Worm (Caenorhabditis elegans) whole organism, mixed stage, embryonic: Measurements from ENCODE around the gene let-711.

Experiments used
- M03D4.4 ChIP-seq: sonication (generic microtip); optimal IDR thresholded peaks from 2 replicates; lab custom pipeline; 2017; ENCODE audit warnings: mild to moderate bottlenecking, missing genetic modification characterization, missing compliant biosample characterization
- bed-3 ChIP-seq: fragments of 200-800 bp; sonication (Bioruptor generic); optimal IDR thresholded peaks from 3 replicates; lab custom pipeline; 2018; ENCODE audit warnings: mild to moderate bottlenecking, missing genetic modification characterization, moderate library complexity, missing compliant biosample characterization
- blmp-1 ChIP-seq: fragments of 150-350 bp; optimal IDR thresholded peaks from 2 replicates; lab custom pipeline; 2014; ENCODE audit warnings: missing biosample characterization, missing genetic modification characterization
- ceh-39 ChIP-seq: fragments of 150-350 bp; optimal IDR thresholded peaks from 2 replicates; lab custom pipeline; 2014; ENCODE audit warnings: missing biosample characterization, missing genetic modification characterization
- ceh-43 ChIP-seq: fragments of 200-800 bp; sonication (Bioruptor generic); optimal IDR thresholded peaks from 2 replicates; lab custom pipeline; 2018; ENCODE audit warnings: mild to moderate bottlenecking, missing genetic modification characterization, moderate library complexity, missing compliant biosample characterization
- ceh-83 ChIP-seq: fragments of 200-800 bp; sonication (Bioruptor generic); optimal IDR thresholded peaks from 2 replicates; lab custom pipeline; 2018; ENCODE audit warnings: mild to moderate bottlenecking, missing genetic modification characterization, missing compliant biosample characterization
- ces-1 ChIP-seq: fragments of 150-350 bp; optimal IDR thresholded peaks from 2 replicates; lab custom pipeline; 2014; ENCODE audit warnings: missing biosample characterization, missing genetic modification reagents, missing genetic modification characterization
- cnd-1 ChIP-seq: fragments of 200-800 bp; sonication (Bioruptor generic); optimal IDR thresholded peaks from 2 replicates; lab custom pipeline; 2018; ENCODE audit warnings: mild to moderate bottlenecking, missing genetic modification characterization, missing compliant biosample characterization
- drap-1 ChIP-seq: fragments of 200-800 bp; sonication (Bioruptor generic); optimal IDR thresholded peaks from 3 replicates; lab custom pipeline; 2018; ENCODE audit warnings: mild to moderate bottlenecking, missing genetic modification characterization, missing compliant biosample characterization
- elt-1 ChIP-seq: sonication (generic microtip); optimal IDR thresholded peaks from 2 replicates; lab custom pipeline; 2017; ENCODE audit warnings: missing genetic modification characterization, mild to moderate bottlenecking, missing compliant biosample characterization, antibody characterized with exemption, moderate library complexity, borderline replicate concordance; ENCODE audit not compliant: insufficient read depth
- elt-3 ChIP-seq: fragments of 150-350 bp; optimal IDR thresholded peaks from 2 replicates; lab custom pipeline; 2014; ENCODE audit warnings: missing biosample characterization, missing genetic modification characterization
- flh-1 ChIP-seq: fragments of 200-800 bp; sonication (Bioruptor generic); optimal IDR thresholded peaks from 2 replicates; lab custom pipeline; 2018; ENCODE audit warnings: mild to moderate bottlenecking, missing genetic modification characterization, moderate library complexity, missing compliant biosample characterization
- ham-2 ChIP-seq: fragments of 200-800 bp; sonication (Bioruptor generic); optimal IDR thresholded peaks from 2 replicates; lab custom pipeline; 2018; ENCODE audit warnings: mild to moderate bottlenecking, missing genetic modification characterization, missing compliant biosample characterization
- hlh-1 ChIP-seq: fragments of 150-350 bp; optimal IDR thresholded peaks from 2 replicates; lab custom pipeline; 2014; ENCODE audit warnings: missing biosample characterization, missing genetic modification reagents, missing genetic modification characterization
- lin-13 ChIP-seq: fragments of 150-350 bp; optimal IDR thresholded peaks from 2 replicates; lab custom pipeline; 2014; ENCODE audit warnings: missing biosample characterization, missing genetic modification characterization
- lin-32 ChIP-seq: fragments of 200-800 bp; sonication (Bioruptor generic); optimal IDR thresholded peaks from 2 replicates; lab custom pipeline; 2018; ENCODE audit warnings: mild to moderate bottlenecking, missing genetic modification characterization, missing compliant biosample characterization
- lsy-2 ChIP-seq: fragments of 150-350 bp; optimal IDR thresholded peaks from 2 replicates; lab custom pipeline; 2014; ENCODE audit warnings: missing biosample characterization, missing genetic modification characterization
- mab-5 ChIP-seq: fragments of 150-350 bp; optimal IDR thresholded peaks from 2 replicates; lab custom pipeline; 2014; ENCODE audit warnings: missing biosample characterization, missing genetic modification characterization
- mep-1 ChIP-seq: fragments of 150-350 bp; optimal IDR thresholded peaks from 2 replicates; lab custom pipeline; 2017; ENCODE audit warnings: missing biosample characterization, missing genetic modification reagents, missing genetic modification characterization, inconsistent platforms
- mls-2 ChIP-seq: sonication (generic microtip); optimal IDR thresholded peaks from 2 replicates; lab custom pipeline; 2016; ENCODE audit warnings: mild to moderate bottlenecking, missing genetic modification characterization, moderate library complexity, missing compliant biosample characterization
- nhr-12 ChIP-seq: fragments of 150-350 bp; optimal IDR thresholded peaks from 2 replicates; lab custom pipeline; 2014; ENCODE audit warnings: missing biosample characterization, missing genetic modification characterization
- nhr-2 ChIP-seq: fragments of 150-350 bp; optimal IDR thresholded peaks from 2 replicates; lab custom pipeline; 2014; ENCODE audit warnings: missing biosample characterization, missing genetic modification characterization
- nhr-237 ChIP-seq: fragments of 150-350 bp; optimal IDR thresholded peaks from 2 replicates; lab custom pipeline; 2014; ENCODE audit warnings: missing biosample characterization, missing genetic modification characterization
- nhr-28 ChIP-seq: fragments of 150-350 bp; optimal IDR thresholded peaks from 2 replicates; lab custom pipeline; 2014; ENCODE audit warnings: missing biosample characterization, missing genetic modification characterization
- nhr-76 ChIP-seq: sonication (generic microtip); optimal IDR thresholded peaks from 2 replicates; lab custom pipeline; 2017; ENCODE audit warnings: missing biosample characterization, missing genetic modification characterization
- pha-4 ChIP-seq: fragments of 150-350 bp; optimal IDR thresholded peaks from 2 replicates; lab custom pipeline; 2018; ENCODE audit warnings: missing biosample characterization, missing genetic modification reagents, missing genetic modification characterization
- sem-2 ChIP-seq: fragments of 200-800 bp; sonication (Bioruptor generic); optimal IDR thresholded peaks from 2 replicates; lab custom pipeline; 2018; ENCODE audit warnings: mild to moderate bottlenecking, missing genetic modification characterization, missing compliant biosample characterization
- snpc-4 ChIP-seq: fragments of 150-350 bp; optimal IDR thresholded peaks from 2 replicates; lab custom pipeline; 2014; ENCODE audit warnings: missing biosample characterization, missing genetic modification characterization
- sptf-1 ChIP-seq: sonication (generic microtip); optimal IDR thresholded peaks from 2 replicates; lab custom pipeline; 2017; ENCODE audit warnings: mild to moderate bottlenecking, missing genetic modification characterization, moderate library complexity, missing compliant biosample characterization
- tbx-8 ChIP-seq: fragments of 200-800 bp; sonication (Bioruptor generic); optimal IDR thresholded peaks from 2 replicates; lab custom pipeline; 2018; ENCODE audit warnings: mild to moderate bottlenecking, missing genetic modification characterization, moderate library complexity, missing compliant biosample characterization
- unc-120 ChIP-seq: sonication (generic microtip); optimal IDR thresholded peaks from 2 replicates; lab custom pipeline; 2017; ENCODE audit warnings: missing genetic modification characterization, missing compliant biosample characterization; ENCODE audit not compliant: poor library complexity, severe bottlenecking
- unc-39 ChIP-seq: fragments of 150-350 bp; optimal IDR thresholded peaks from 2 replicates; lab custom pipeline; 2014; ENCODE audit warnings: missing biosample characterization, missing genetic modification characterization
- unc-62 ChIP-seq: fragments of 150-350 bp; optimal IDR thresholded peaks from 2 replicates; lab custom pipeline; 2014; ENCODE audit warnings: missing biosample characterization, missing genetic modification reagents, missing genetic modification characterization
- zip-8 ChIP-seq: fragments of 150-350 bp; optimal IDR thresholded peaks from 2 replicates; lab custom pipeline; 2014; ENCODE audit warnings: missing biosample characterization, missing genetic modification characterization
- ztf-11 ChIP-seq: fragments of 150-350 bp; optimal IDR thresholded peaks from 2 replicates; lab custom pipeline; 2014; ENCODE audit warnings: missing biosample characterization, missing genetic modification characterization

The let-711 gene

DNA sequence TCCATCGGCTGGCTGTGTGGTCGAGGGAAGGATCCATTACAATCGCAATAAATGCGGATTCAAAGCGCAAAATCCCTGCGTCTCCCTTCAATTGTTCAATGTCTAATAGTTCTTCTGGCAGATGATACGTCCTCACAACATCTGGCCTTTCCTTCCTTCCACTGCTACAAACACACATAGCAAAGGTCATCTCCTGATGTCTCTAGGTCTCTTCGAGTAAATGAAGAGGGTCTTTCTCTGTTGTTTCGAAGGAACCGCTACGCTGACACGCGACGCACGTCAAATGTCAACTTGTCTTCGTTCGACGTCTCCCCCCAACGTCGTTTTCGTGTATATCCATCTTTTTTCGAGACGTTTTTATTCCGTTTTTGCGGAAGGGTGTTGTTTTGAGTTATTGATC lies 32.4 kb downstream of the let-711 start:
- TF ChIP-seq unc-62 (GFP tag; lab: Kevin White, UChicago) (peak; percentile 100), sem-2 (GFP tag; lab: Kevin White, UChicago) (no peak), nhr-2 (tag; lab: Kevin White, UChicago) (peak; percentile 88), ceh-39 (tag; lab: Kevin White, UChicago) (peak; percentile 66), blmp-1 (tag; lab: Kevin White, UChicago) (no peak), nhr-28 (no peak), snpc-4 (tag; lab: Kevin White, UChicago) (no peak), ham-2 (GFP tag; lab: Kevin White, UChicago) (peak; percentile 74), unc-39 (tag; lab: Kevin White, UChicago) (peak; percentile 2), ceh-83 (GFP tag; lab: Kevin White, UChicago) (no peak), cnd-1 (tag; lab: Kevin White, UChicago) (peak; percentile 95), lin-13 (tag; lab: Kevin White, UChicago) (peak; percentile 58), sptf-1 (peak; percentile 53), ces-1 (GFP tag; lab: Kevin White, UChicago) (no peak), nhr-237 (tag; lab: Kevin White, UChicago) (no peak), tbx-8 (GFP tag; lab: Kevin White, UChicago) (peak; percentile 3), mep-1 (tag; lab: Kevin White, UChicago) (peak; percentile 67), lin-32 (peak; percentile 81), zip-8 (tag; lab: Kevin White, UChicago) (no peak), M03D4.4 (tag; lab: Kevin White, UChicago) (peak; percentile 53), mab-5 (tag; lab: Kevin White, UChicago) (no peak), bed-3 (GFP tag; lab: Kevin White, UChicago) (no peak), mls-2 (peak; percentile 55), elt-1 (tag; lab: Kevin White, UChicago) (peak; percentile 22), ztf-11 (tag; lab: Kevin White, UChicago) (peak; percentile 30), flh-1 (GFP tag; lab: Kevin White, UChicago) (no peak), nhr-12 (tag; lab: Kevin White, UChicago) (no peak), drap-1 (GFP tag; lab: Kevin White, UChicago) (peak; percentile 13), hlh-1 (tag; lab: Kevin White, UChicago) (peak; percentile 93), unc-120 (peak; percentile 76), lsy-2 (tag; lab: Kevin White, UChicago) (peak; percentile 55), elt-3 (tag; lab: Kevin White, UChicago) (no peak), pha-4 (tag; lab: Kevin White, UChicago) (no peak), ceh-43 (GFP tag; lab: Kevin White, UChicago) (no peak), nhr-76 (no peak)
- TF ChIP-seq, all 35 proteins: peak for 19

DNA sequence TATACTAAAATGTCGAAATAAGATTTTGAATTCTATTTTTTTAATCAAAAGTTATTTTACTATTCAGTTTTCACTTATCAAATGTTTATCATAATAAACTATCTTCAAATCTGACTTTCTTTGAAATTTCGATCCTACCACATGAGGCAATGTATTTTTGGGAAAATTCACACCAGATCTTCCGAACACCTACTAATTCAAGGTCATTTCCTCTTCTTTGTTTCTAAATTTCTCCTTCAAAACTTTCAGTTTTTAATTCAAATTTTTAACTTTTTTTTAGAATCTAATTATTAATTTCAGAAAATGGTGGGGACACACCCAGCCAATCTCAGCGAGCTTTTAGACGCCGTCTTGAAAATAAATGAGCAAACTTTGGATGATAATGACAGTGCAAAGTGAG lies 33.1 kb downstream of the let-711 start, which contains the start of gene ceh-20:
Gene ceh-20 (plus strand): TSS at position 301 of the 400 bp plus-strand sequence.
- TF ChIP-seq drap-1 (GFP tag; lab: Kevin White, UChicago), result no peak
- TF ChIP-seq ham-2 (GFP tag; lab: Kevin White, UChicago), result no peak
- no peak for TF ChIP-seq mab-5 (tag; lab: Kevin White, UChicago)
- no peak for TF ChIP-seq nhr-28
- TF ChIP-seq ces-1 (GFP tag; lab: Kevin White, UChicago), result no peak
- no peak for TF ChIP-seq ceh-43 (GFP tag; lab: Kevin White, UChicago)
- TF ChIP-seq nhr-237 (tag; lab: Kevin White, UChicago), result no peak
- TF ChIP-seq unc-62 (GFP tag; lab: Kevin White, UChicago), result no peak
- no peak for TF ChIP-seq flh-1 (GFP tag; lab: Kevin White, UChicago)
- no peak for TF ChIP-seq M03D4.4 (tag; lab: Kevin White, UChicago)
- no peak for TF ChIP-seq nhr-2 (tag; lab: Kevin White, UChicago)
- no peak for TF ChIP-seq ztf-11 (tag; lab: Kevin White, UChicago)
- TF ChIP-seq elt-3 (tag; lab: Kevin White, UChicago), result no peak
- no peak for TF ChIP-seq hlh-1 (tag; lab: Kevin White, UChicago)
- TF ChIP-seq sptf-1, result no peak
- no peak for TF ChIP-seq nhr-12 (tag; lab: Kevin White, UChicago)

DNA sequence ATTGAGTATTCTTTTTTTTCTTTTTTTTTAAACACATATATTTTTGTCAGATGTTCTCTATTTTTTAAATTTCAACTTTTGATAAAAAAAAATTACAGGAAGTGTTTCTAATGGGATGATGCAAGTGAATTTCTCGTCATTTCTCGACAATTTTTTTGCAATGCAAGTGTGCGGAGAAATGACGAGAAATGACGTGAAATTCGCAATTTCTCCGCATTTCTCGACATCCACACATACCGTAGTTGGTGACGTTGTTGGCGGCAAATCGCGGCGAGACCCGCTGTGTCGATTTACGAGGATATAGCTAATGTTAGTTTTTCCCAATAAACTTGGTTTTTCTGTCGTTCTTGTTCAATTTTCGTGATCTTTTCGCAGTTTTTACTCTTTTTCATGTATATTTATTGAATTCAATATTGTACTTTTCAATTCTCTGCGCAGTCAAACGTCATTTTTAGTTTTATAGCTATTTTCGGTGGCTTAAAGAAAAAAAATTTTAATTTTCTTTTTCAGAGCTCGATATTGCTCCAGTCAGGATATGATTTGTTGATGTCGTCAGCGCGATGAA lies 35.6 kb downstream of the let-711 start, which contains the start of gene F31E3.6:
Gene F31E3.6 (plus strand): TSS at position 93 of the 565 bp plus-strand sequence.
- TF ChIP-seq lsy-2 (tag; lab: Kevin White, UChicago), result peak; percentile 35
